Worm (Caenorhabditis elegans): ENCODE measurements around the gene F52D10.4.
A peak's percentile ranks its signal among the peaks of the same experiment; 100 is the strongest.

The F52D10.4 gene

ce11 chrX:11603234-11604108 lies 13.8 kb upstream of the F52D10.4 start:
- no peak for TF ChIP-seq bed-2 (GFP tag; IDR thresholded peaks at IDR 0.05)
- TF ChIP-seq hlh-12 (tag; optimal IDR thresholded peaks at IDR 0.05), result no peak
- peak; percentile 92 for TF ChIP-seq Y56A3A.18 (GFP tag; IDR thresholded peaks at IDR 0.05)
- TF ChIP-seq bed-1 (GFP tag; IDR thresholded peaks at IDR 0.05), result no peak
- TF ChIP-seq attf-6 (GFP tag; IDR thresholded peaks at IDR 0.05), result peak; percentile 40; the same call in 1 of the 2 replicates
- TF ChIP-seq repo-1 (tag; optimal IDR thresholded peaks at IDR 0.05), result peak; percentile 90
- no peak for TF ChIP-seq attf-5 (GFP tag; optimal IDR thresholded peaks at IDR 0.05)
- no peak for TF ChIP-seq snpc-1.1 (tag; optimal IDR thresholded peaks at IDR 0.05; ENCODE audit: insufficient read depth)
- TF ChIP-seq nhr-90 (tag; optimal IDR thresholded peaks at IDR 0.05), result peak; percentile 27
- peak; percentile 15; the same call in 1 of the 2 replicates for TF ChIP-seq hsf-1 (GFP tag; IDR thresholded peaks at IDR 0.05)
- TF ChIP-seq Y53G8AR.9 (GFP tag; conservative IDR thresholded peaks at IDR 0.05), result peak; percentile 81
- TF ChIP-seq chd-7 (tag; optimal IDR thresholded peaks at IDR 0.05), result peak; percentile 23
- no peak for TF ChIP-seq attf-3 (GFP tag; conservative IDR thresholded peaks at IDR 0.05)
- TF ChIP-seq Y67H2A.10 (GFP tag; conservative IDR thresholded peaks at IDR 0.05), result no peak
- TF ChIP-seq ceh-27 (GFP tag; optimal IDR thresholded peaks at IDR 0.05), result no peak
- TF ChIP-seq madf-3 (GFP tag; IDR thresholded peaks at IDR 0.05), result peak; percentile 27; the same call in 1 of the 2 replicates
- peak; percentile 66 for TF ChIP-seq madf-10 (tag; optimal IDR thresholded peaks at IDR 0.05)
- TF ChIP-seq D2030.7 (GFP tag; IDR thresholded peaks at IDR 0.05), result no peak
- 0 out of 2 replicates have a peak, but pooled peaks have one; percentile 43 for TF ChIP-seq nfya-2 (GFP tag; IDR thresholded peaks at IDR 0.05)
- no peak for TF ChIP-seq sea-2 (GFP tag; IDR thresholded peaks at IDR 0.05)
- peak; percentile 38 for TF ChIP-seq lin-54 (GFP tag; optimal IDR thresholded peaks at IDR 0.05)
- TF ChIP-seq mxl-1 (tag; optimal IDR thresholded peaks at IDR 0.05), result no peak
- TF ChIP-seq him-1 (tag; optimal IDR thresholded peaks at IDR 0.05), result no peak
- TF ChIP-seq Y53F4B.3 (GFP tag; IDR thresholded peaks at IDR 0.05), result no peak
- no peak for TF ChIP-seq unc-130 (GFP tag; optimal IDR thresholded peaks at IDR 0.05)
- no peak for TF ChIP-seq ceh-91 (GFP tag; IDR thresholded peaks at IDR 0.05)
- TF ChIP-seq B0019.2 (GFP tag; conservative IDR thresholded peaks at IDR 0.05), result no peak
- TF ChIP-seq atf-7 (tag; optimal IDR thresholded peaks at IDR 0.05), result peak; percentile 69
- no peak for TF ChIP-seq ets-4 (GFP tag; optimal IDR thresholded peaks at IDR 0.05)
- TF ChIP-seq efl-1 (GFP tag; optimal IDR thresholded peaks at IDR 0.05), result no peak
- no peak for TF ChIP-seq F49E8.2 (tag; optimal IDR thresholded peaks at IDR 0.05; ENCODE audit: insufficient read depth)
- peak; percentile 60; the same call in 1 of the 2 replicates for TF ChIP-seq Y95B8A.8 (GFP tag; IDR thresholded peaks at IDR 0.05)
- peak; percentile 26 for TF ChIP-seq athp-1 (tag; optimal IDR thresholded peaks at IDR 0.05)
- TF ChIP-seq ceh-79 (tag; optimal IDR thresholded peaks at IDR 0.05), result peak; percentile 44
- no peak for TF ChIP-seq snpc-1.3 (tag; optimal IDR thresholded peaks at IDR 0.05; ENCODE audit: insufficient read depth)
- peak; percentile 14 for TF ChIP-seq nhr-80 (tag; optimal IDR thresholded peaks at IDR 0.05)
- TF ChIP-seq ekl-4 (GFP tag; IDR thresholded peaks at IDR 0.05), result no peak; the same call in 1 of the 2 replicates
- no peak for TF ChIP-seq lsy-27 (tag; optimal IDR thresholded peaks at IDR 0.05; ENCODE audit: borderline replicate concordance, insufficient read depth)
- TF ChIP-seq somi-1 (GFP tag; optimal IDR thresholded peaks at IDR 0.05), result peak; percentile 68
- peak; percentile 31 for TF ChIP-seq F10E7.11 (tag; optimal IDR thresholded peaks at IDR 0.05)
- no peak for TF ChIP-seq lsl-1 (GFP tag; optimal IDR thresholded peaks at IDR 0.05)
- TF ChIP-seq mes-4 (tag; optimal IDR thresholded peaks at IDR 0.05), result no peak
- TF ChIP-seq xnd-1 (tag; optimal IDR thresholded peaks at IDR 0.05), result no peak
- TF ChIP-seq dpff-1 (tag; optimal IDR thresholded peaks at IDR 0.05), result no peak
- 0 out of 2 replicates have a peak, but pooled peaks have one; percentile 29 for TF ChIP-seq mcd-1 (GFP tag; IDR thresholded peaks at IDR 0.05)
- no peak for TF ChIP-seq egrh-3 (GFP tag; IDR thresholded peaks at IDR 0.05)
- TF ChIP-seq aptf-2 (GFP tag; conservative IDR thresholded peaks at IDR 0.05), result no peak

Measured in whole organism, young adult.